Fruit fly (Drosophila melanogaster) Kc167 (cell line): ENCODE measurements around the gene Mst27D.

ENCODE experiments used
- Myc ChIP-seq: fragments of >200 bp; optimal IDR thresholded peaks from 2 replicates; lab custom pipeline; 2017; ENCODE audit warnings: missing external identifiers
- insv ChIP-seq: fragments of >200 bp; optimal IDR thresholded peaks from 3 replicates; lab custom pipeline; 2018; ENCODE audit warnings: missing external identifiers
- ttk ChIP-seq: sonication (Bioruptor generic); optimal IDR thresholded peaks from 2 replicates; lab custom pipeline; 2017; ENCODE audit warnings: missing external identifiers

dm6 chr2L:7084410-7084809 is 23.8 kb upstream of the Mst27D start, which contains the start of gene Pvf2:
- TF ChIP-seq ttk (lab: Kevin White, UChicago), result no peak
- no peak for TF ChIP-seq insv (lab: Kevin White, UChicago)
- TF ChIP-seq Myc (lab: Kevin White, UChicago), result no peak
